Worm (Caenorhabditis elegans) whole organism, L4/young adult: ENCODE results near the gene col-80.

Experiments
- dao-5 ChIP-seq: sonication (generic microtip); optimal IDR thresholded peaks from 2 replicates; lab custom pipeline; 2016; ENCODE audit warnings: missing genotype, missing genetic modification characterization, moderate library complexity, missing compliant biosample characterization
- him-1 ChIP-seq: sonication (generic microtip); optimal IDR thresholded peaks from 2 replicates; lab custom pipeline; 2016; ENCODE audit warnings: missing genotype, missing genetic modification reagents, missing genetic modification characterization, missing compliant biosample characterization

- no peak for TF ChIP-seq dao-5
- no peak for TF ChIP-seq him-1 (tag; lab: Kevin White, UChicago)
Measured at ce11 chrII:10719931-10720330, 12.9 kb downstream of the col-80 start, which contains the start of gene mks-5.
